Worm (Caenorhabditis elegans): Measurements from ENCODE around the gene W02C12.2.

W02C12.2 gene

DNA sequence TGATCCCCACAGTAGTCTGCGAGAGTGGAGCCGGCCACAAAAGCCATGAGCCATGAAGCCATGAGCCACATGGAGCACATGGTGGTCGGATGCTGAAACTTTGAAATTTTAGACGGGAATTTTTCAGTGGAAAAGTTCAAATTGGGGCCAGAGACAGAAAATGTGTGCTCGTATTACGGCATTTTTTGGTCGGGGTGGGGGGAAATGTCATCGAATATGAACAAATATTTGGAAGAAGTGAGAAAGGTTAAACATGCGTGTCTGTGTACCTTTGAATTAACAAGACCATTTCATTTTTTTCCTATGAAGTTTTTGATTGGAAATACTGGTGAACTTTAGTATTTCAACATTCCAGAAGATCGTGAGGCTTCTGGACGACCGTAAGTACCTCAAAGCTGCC lies 43.8 kb upstream of the W02C12.2 start, which contains the start of gene wrt-5:
wrt-5 (minus strand) TSS at position 101 of the 400 bp plus-strand sequence.
- TF ChIP-seq mes-4 (tag; optimal IDR thresholded peaks at IDR 0.05) (no peak), hrde-1 (tag; optimal IDR thresholded peaks at IDR 0.05; ENCODE audit: borderline replicate concordance) (no peak), tlf-1 (GFP tag; optimal IDR thresholded peaks at IDR 0.05) (no peak), chd-7 (tag; optimal IDR thresholded peaks at IDR 0.05) (no peak)

DNA sequence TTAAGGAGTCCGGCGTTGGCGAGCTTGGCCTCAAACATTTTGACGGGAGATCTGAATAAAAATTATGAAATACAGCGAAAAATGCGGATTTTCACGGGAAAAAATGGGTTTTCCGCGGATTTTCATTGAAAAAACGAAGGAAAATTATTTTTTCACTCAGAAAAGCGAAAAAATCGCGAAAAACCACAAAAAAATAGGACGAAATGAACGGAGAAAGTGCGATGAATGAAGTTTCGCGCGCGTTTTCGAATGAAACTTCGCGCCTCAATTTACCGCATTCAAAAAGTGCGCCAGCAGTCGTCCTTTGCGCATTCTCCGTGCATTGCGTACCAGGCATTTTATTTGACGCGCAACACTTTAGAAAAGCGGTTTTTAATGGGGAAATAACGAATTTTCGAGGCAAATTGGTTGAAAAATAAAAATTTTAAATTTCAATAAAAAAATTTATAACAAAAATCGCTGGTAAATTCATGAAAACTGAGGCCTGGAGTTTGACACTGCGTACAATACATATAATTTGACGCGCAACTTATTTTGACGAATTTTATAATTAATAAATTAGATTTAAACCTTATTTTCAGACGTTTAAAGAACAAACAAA lies 41.7 kb upstream of the W02C12.2 start, which contains the start of gene pcn-1:
pcn-1 (minus strand) TSS at position 51 of the 601 bp plus-strand sequence.
- TF ChIP-seq F49E8.2 (tag; optimal IDR thresholded peaks at IDR 0.05; ENCODE audit: insufficient read depth) (peak; percentile 80), C17E4.6 (GFP tag; IDR thresholded peaks at IDR 0.05) (peak; percentile 98), nhr-120 (GFP tag; IDR thresholded peaks at IDR 0.05) (no peak), lin-26 (GFP tag; IDR thresholded peaks at IDR 0.05) (no peak), let-607 (tag; optimal IDR thresholded peaks at IDR 0.05) (peak; percentile 76 to 86), sea-2 (GFP tag; IDR thresholded peaks at IDR 0.05) (0 out of 2 replicates have a peak, but pooled peaks have one; percentile 36), hrde-1 (tag; optimal IDR thresholded peaks at IDR 0.05; ENCODE audit: borderline replicate concordance) (peak; percentile 86), egl-18 (GFP tag; IDR thresholded peaks at IDR 0.05) (peak; percentile 80), Y56A3A.18 (GFP tag; IDR thresholded peaks at IDR 0.05) (peak; percentile 86), Y67H2A.10 (GFP tag; conservative IDR thresholded peaks at IDR 0.05) (peak; percentile 64; the same call in 1 of the 2 replicates), athp-1 (tag; optimal IDR thresholded peaks at IDR 0.05) (peak; percentile 98), die-1 (tag; optimal IDR thresholded peaks at IDR 0.05) (no peak), F57A8.1 (GFP tag; optimal IDR thresholded peaks at IDR 0.05) (no peak), ztf-28 (GFP tag; IDR thresholded peaks at IDR 0.05) (peak; percentile 89; the same call in 1 of the 2 replicates), madf-8 (GFP tag; conservative IDR thresholded peaks at IDR 0.05) (peak; percentile 96), F23B12.7 (tag; optimal IDR thresholded peaks at IDR 0.05; ENCODE audit: insufficient read depth) (peak; percentile 76), ceh-79 (tag; optimal IDR thresholded peaks at IDR 0.05) (peak; percentile 41), rcor-1 (GFP tag; IDR thresholded peaks at IDR 0.05) (peak; percentile 95), C06A6.2 (GFP tag; conservative IDR thresholded peaks at IDR 0.05) (peak; percentile 84), ceh-91 (GFP tag; IDR thresholded peaks at IDR 0.05) (peak; percentile 96), ceh-40 (GFP tag; IDR thresholded peaks at IDR 0.05) (no peak), fkh-3 (tag; optimal IDR thresholded peaks at IDR 0.05) (no peak), ccch-3 (GFP tag; optimal IDR thresholded peaks at IDR 0.05) (peak; percentile 26), dox-1 (GFP tag; IDR thresholded peaks at IDR 0.05) (peak; percentile 98), bed-1 (GFP tag; IDR thresholded peaks at IDR 0.05) (no peak), attf-5 (GFP tag; optimal IDR thresholded peaks at IDR 0.05) (peak; percentile 97), T07F8.4 (tag; optimal IDR thresholded peaks at IDR 0.05) (no peak), rec-8 (tag; optimal IDR thresholded peaks at IDR 0.05) (peak in 1 of 2 experiments; percentile 9), ZK185.1 (tag; optimal IDR thresholded peaks at IDR 0.05; ENCODE audit: poor library complexity, severe bottlenecking) (peak; percentile 82), snpc-1.1 (tag; optimal IDR thresholded peaks at IDR 0.05; ENCODE audit: insufficient read depth) (peak; percentile 72), him-1 (tag; optimal IDR thresholded peaks at IDR 0.05) (peak; percentile 86), F22D6.2 (tag; optimal IDR thresholded peaks at IDR 0.05) (peak; percentile 80), F57C9.4 (tag; optimal IDR thresholded peaks at IDR 0.05) (peak; percentile 89), nfya-1 (tag; optimal IDR thresholded peaks at IDR 0.05; ENCODE audit: borderline replicate concordance, insufficient read depth) (no peak), lin-54 (GFP tag; optimal IDR thresholded peaks at IDR 0.05) (peak; percentile 100), ztf-25 (GFP tag; IDR thresholded peaks at IDR 0.05) (no peak), egl-44 (GFP tag; IDR thresholded peaks at IDR 0.05) (0 out of 2 replicates have a peak, but pooled peaks have one; percentile 37), nhr-80 (tag; optimal IDR thresholded peaks at IDR 0.05) (peak; percentile 56), mxl-1 (tag; optimal IDR thresholded peaks at IDR 0.05) (no peak), madf-6 (GFP tag; IDR thresholded peaks at IDR 0.05) (peak; percentile 99), snpc-1.3 (tag; optimal IDR thresholded peaks at IDR 0.05; ENCODE audit: insufficient read depth) (peak; percentile 52)
